Worm (Caenorhabditis elegans) whole organism, L4/young adult: ENCODE data around the gene dhp-2.
"Not testable (repeated sequence)": the region's sequence is repeated elsewhere in the genome, so short reads cannot be mapped to it uniquely, and the experiment has no call there.

Experiments used
- W03F9.2 ChIP-seq: fragments of 150-350 bp; optimal IDR thresholded peaks from 2 replicates; lab custom pipeline; 2014; ENCODE audit warnings: missing biosample characterization, missing genetic modification characterization
- dao-5 ChIP-seq: sonication (generic microtip); optimal IDR thresholded peaks from 2 replicates; lab custom pipeline; 2016; ENCODE audit warnings: missing genotype, missing genetic modification characterization, moderate library complexity, missing compliant biosample characterization
- him-1 ChIP-seq: sonication (generic microtip); optimal IDR thresholded peaks from 2 replicates; lab custom pipeline; 2016; ENCODE audit warnings: missing genotype, missing genetic modification reagents, missing genetic modification characterization, missing compliant biosample characterization

dhp-2 gene

ce11 chrIV:10021283-10021682 lies 43.4 kb downstream of the dhp-2 start, which contains the start of gene F44D12.19:
F44D12.19 (plus strand) TSS chrIV:10021583.
- TF ChIP-seq W03F9.2 (tag; lab: Kevin White, UChicago) (no peak), him-1 (tag; lab: Kevin White, UChicago) (no peak), dao-5 (no peak)

ce11 chrIV:10022991-10023390 lies 45.1 kb downstream of the dhp-2 start, which contains the start of gene F44D12.8:
F44D12.8 (plus strand) TSS chrIV:10023291.
- TF ChIP-seq dao-5 (no peak), him-1 (tag; lab: Kevin White, UChicago) (no peak), W03F9.2 (tag; lab: Kevin White, UChicago) (no peak)

- no peak for TF ChIP-seq W03F9.2 (tag; lab: Kevin White, UChicago)
Measured at ce11 chrIV:10026129-10026528, 48.2 kb downstream of the dhp-2 start.

ce11 chrIV:10027566-10027965 lies 49.6 kb downstream of the dhp-2 start, which contains the start of gene gipc-2:
gipc-2 (minus strand) TSS chrIV:10027666.
- TF ChIP-seq W03F9.2 (tag; lab: Kevin White, UChicago) (no peak), him-1 (tag; lab: Kevin White, UChicago) (no peak), dao-5 (no peak)

ce11 chrIV:10028779-10029178 lies 50.9 kb downstream of the dhp-2 start, which contains the start of the genes F44D12.16 and msd-2:
F44D12.16 (plus strand) TSS chrIV:10029079.
msd-2 (plus strand) TSS chrIV:10029083.
- not testable (repeated sequence) for TF ChIP-seq dao-5; W03F9.2 (tag; lab: Kevin White, UChicago); him-1 (tag; lab: Kevin White, UChicago)
